Fruit fly (Drosophila melanogaster): Measurements from ENCODE around the gene Smyd3.

DNA sequence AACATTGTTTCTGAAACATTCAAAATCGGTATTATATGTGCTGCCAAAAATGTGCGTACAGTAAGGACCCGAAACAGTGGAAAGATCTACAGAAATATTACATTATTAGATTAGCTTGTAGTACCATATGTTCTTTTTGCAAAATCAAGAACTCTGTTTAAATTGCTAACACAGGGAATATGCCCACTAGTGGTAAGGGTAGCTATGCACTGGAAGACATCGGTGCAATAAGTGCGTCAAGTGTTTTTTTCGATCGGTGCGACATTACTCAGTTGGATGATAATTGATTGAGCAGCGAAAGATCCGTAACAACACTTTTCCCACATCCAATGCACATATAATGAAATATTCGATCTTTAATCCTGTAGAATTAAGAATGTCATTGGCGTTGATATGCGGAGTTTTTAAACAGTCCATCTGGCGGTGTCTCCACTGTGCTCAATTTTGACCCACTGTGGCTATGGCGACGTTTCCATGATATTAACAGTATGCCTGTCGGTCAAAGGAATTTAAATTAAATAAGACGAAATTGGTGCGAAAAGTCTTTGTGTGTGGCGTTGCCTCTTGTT, 26.5 kb upstream of the Smyd3 start:
- no peak for TF ChIP-seq EcR (GFP tag; optimal IDR thresholded peaks at IDR 0.05)
- TF ChIP-seq CG15710 (tag; optimal IDR thresholded peaks at IDR 0.05): peak; percentile 17
- TF ChIP-seq Pif1B (GFP tag; optimal IDR thresholded peaks at IDR 0.05): no peak

Measured in whole organism, pupa.